Fruit fly (Drosophila melanogaster) whole organism, embryonic: ENCODE data around the gene wisp.

Experiments used
- Aef1 ChIP-seq: fragments of 200-800 bp; sonication (Bioruptor generic); IDR thresholded peaks from 3 replicates; pipeline ENCODE4 v1.3.6; 2022; ENCODE audit warnings: missing biosample characterization, missing genetic modification characterization
- CG10267 ChIP-seq: fragments of 200-800 bp; sonication (Bioruptor generic); optimal IDR thresholded peaks from 2 replicates; lab custom pipeline; 2018; ENCODE audit warnings: missing biosample characterization, mild to moderate bottlenecking, missing genetic modification characterization, moderate library complexity
- CG10431 ChIP-seq: fragments of 200-800 bp; sonication (Bioruptor generic); optimal IDR thresholded peaks from 3 replicates; lab custom pipeline; 2018; ENCODE audit warnings: missing biosample characterization, mild to moderate bottlenecking, missing genetic modification characterization
- CG10565 ChIP-seq: fragments of 200-800 bp; sonication (Bioruptor generic); optimal IDR thresholded peaks from 3 replicates; lab custom pipeline; 2016; ENCODE audit warnings: missing biosample characterization, mild to moderate bottlenecking, missing genetic modification characterization
- CG11398 ChIP-seq: fragments of 200-800 bp; sonication (Bioruptor generic); optimal IDR thresholded peaks from 2 replicates; lab custom pipeline; 2016; ENCODE audit warnings: missing biosample characterization, missing genetic modification characterization
- CG12155 ChIP-seq: fragments of 200-800 bp; sonication (Bioruptor generic); optimal IDR thresholded peaks from 3 replicates; lab custom pipeline; 2016; ENCODE audit warnings: missing biosample characterization, missing genetic modification characterization
- CG15269 ChIP-seq: fragments of 200-800 bp; sonication (Bioruptor generic); optimal IDR thresholded peaks from 2 replicates; lab custom pipeline; 2018; ENCODE audit warnings: missing biosample characterization, mild to moderate bottlenecking, missing genetic modification characterization, moderate library complexity
- CG18619 ChIP-seq: fragments of 200-800 bp; sonication (Bioruptor generic); optimal IDR thresholded peaks from 3 replicates; lab custom pipeline; 2017; ENCODE audit warnings: missing biosample characterization, mild to moderate bottlenecking, missing genetic modification characterization
- CG2120 ChIP-seq: fragments of 200-800 bp; sonication (Bioruptor generic); optimal IDR thresholded peaks from 3 replicates; lab custom pipeline; 2016; ENCODE audit warnings: missing biosample characterization, missing genetic modification characterization
- CG30431 ChIP-seq: fragments of 200-800 bp; sonication (Bioruptor generic); optimal IDR thresholded peaks from 2 replicates; lab custom pipeline; 2017; ENCODE audit warnings: missing biosample characterization, missing genetic modification characterization
- CG31224 ChIP-seq: fragments of 200-800 bp; sonication (Bioruptor generic); IDR thresholded peaks from 2 replicates; pipeline ENCODE4 v1.3.6; 2022; ENCODE audit warnings: missing biosample characterization, missing genetic modification characterization
- CG32772 ChIP-seq: fragments of 200-800 bp; sonication (Bioruptor generic); IDR thresholded peaks from 2 replicates; pipeline ENCODE4 v1.3.6; 2022; ENCODE audit warnings: missing biosample characterization, missing genetic modification characterization
- CG3838 ChIP-seq: fragments of 200-800 bp; sonication (Bioruptor generic); optimal IDR thresholded peaks from 3 replicates; lab custom pipeline; 2016; ENCODE audit warnings: missing biosample characterization, missing genetic modification characterization
- CG3847 ChIP-seq: fragments of 200-800 bp; sonication (Bioruptor generic); IDR thresholded peaks from 2 replicates; pipeline ENCODE4 v1.3.6; 2022; ENCODE audit warnings: missing biosample characterization, missing genetic modification characterization
- CG4730 ChIP-seq: fragments of 200-800 bp; sonication (Bioruptor generic); IDR thresholded peaks from 2 replicates; pipeline ENCODE4 v1.3.6; 2022; ENCODE audit warnings: missing biosample characterization, missing genetic modification characterization
- CG5180 ChIP-seq: fragments of 200-800 bp; sonication (Bioruptor generic); optimal IDR thresholded peaks from 3 replicates; lab custom pipeline; 2017; ENCODE audit warnings: missing biosample characterization, missing genetic modification characterization, mild to moderate bottlenecking, moderate library complexity, missing genetic modification reagents
- CG7786 ChIP-seq: fragments of 200-800 bp; sonication (Bioruptor generic); optimal IDR thresholded peaks from 2 replicates; lab custom pipeline; 2016; ENCODE audit warnings: missing biosample characterization, missing genetic modification characterization
- CG7839 ChIP-seq: fragments of 200-800 bp; sonication (Bioruptor generic); optimal IDR thresholded peaks from 3 replicates; lab custom pipeline; 2018; ENCODE audit warnings: missing biosample characterization, mild to moderate bottlenecking, missing genetic modification characterization, moderate library complexity
- CG7928 ChIP-seq: fragments of 200-800 bp; sonication (Bioruptor generic); optimal IDR thresholded peaks from 2 replicates; lab custom pipeline; 2017; ENCODE audit warnings: missing biosample characterization, mild to moderate bottlenecking, missing genetic modification characterization
- CG7987 ChIP-seq: fragments of 200-800 bp; sonication (Bioruptor generic); optimal IDR thresholded peaks from 2 replicates; lab custom pipeline; 2018; ENCODE audit warnings: missing biosample characterization, mild to moderate bottlenecking, missing genetic modification characterization, moderate library complexity
- CG8281 ChIP-seq: fragments of 200-800 bp; sonication (Bioruptor generic); optimal IDR thresholded peaks from 2 replicates; lab custom pipeline; 2018; ENCODE audit warnings: missing biosample characterization, mild to moderate bottlenecking, missing genetic modification characterization, moderate library complexity
- CG9876 ChIP-seq: fragments of 200-800 bp; sonication (Bioruptor generic); optimal IDR thresholded peaks from 2 replicates; lab custom pipeline; 2016; ENCODE audit warnings: missing biosample characterization, missing genetic modification characterization
- Deaf1 ChIP-seq: fragments of 200-800 bp; optimal IDR thresholded peaks from 3 replicates; lab custom pipeline; 2019; ENCODE audit warnings: missing biosample characterization, mild to moderate bottlenecking, missing genetic modification characterization, moderate library complexity
- Dll ChIP-seq: fragments of 200-800 bp; sonication (Bioruptor generic); IDR thresholded peaks from 4 replicates; pipeline ENCODE4 v1.3.6; 2022; ENCODE audit warnings: missing biosample characterization, missing genetic modification characterization; ENCODE audit not compliant: partially characterized antibody
- E2f2 ChIP-seq: fragments of 200-800 bp; sonication (Bioruptor generic); IDR thresholded peaks from 2 replicates; pipeline ENCODE4 v1.3.6; 2022; ENCODE audit warnings: missing biosample characterization, missing genetic modification characterization
- Ets97D ChIP-seq: fragments of 200-800 bp; sonication (Bioruptor generic); optimal IDR thresholded peaks from 3 replicates; lab custom pipeline; 2016; ENCODE audit warnings: missing biosample characterization, missing genetic modification characterization
- HHEX ChIP-seq: fragments of 200-800 bp; sonication (Bioruptor generic); optimal IDR thresholded peaks from 3 replicates; lab custom pipeline; 2017; ENCODE audit warnings: missing biosample characterization, mild to moderate bottlenecking, missing genetic modification characterization, missing genetic modification reagents
- Kr ChIP-seq: fragments of 200-800 bp; sonication (Bioruptor generic); optimal IDR thresholded peaks from 2 replicates; lab custom pipeline; 2017; ENCODE audit warnings: missing biosample characterization, mild to moderate bottlenecking, missing genetic modification characterization
- Neu2 ChIP-seq: fragments of 200-800 bp; sonication (Bioruptor generic); optimal IDR thresholded peaks from 3 replicates; lab custom pipeline; 2016; ENCODE audit warnings: missing biosample characterization, missing genetic modification characterization, borderline replicate concordance
- PHDP ChIP-seq: fragments of 200-800 bp; sonication (Bioruptor generic); optimal IDR thresholded peaks from 3 replicates; lab custom pipeline; 2018; ENCODE audit warnings: missing biosample characterization, mild to moderate bottlenecking, missing genetic modification characterization, moderate library complexity
- Pdp1 ChIP-seq, 2 experiments: fragments of 200-800 bp; sonication (Bioruptor generic); optimal IDR thresholded peaks; 3 replicates each; lab custom pipeline; 2016; ENCODE audit warnings: missing biosample characterization in 2 of 2, missing genetic modification characterization in 2 of 2, mild to moderate bottlenecking in 1 of 2, moderate library complexity in 1 of 2
- Sox100B ChIP-seq: fragments of 200-800 bp; sonication (Bioruptor generic); optimal IDR thresholded peaks from 3 replicates; lab custom pipeline; 2018; ENCODE audit warnings: missing biosample characterization, mild to moderate bottlenecking, missing genetic modification characterization
- Sox102F ChIP-seq: fragments of 200-800 bp; sonication (Bioruptor generic); optimal IDR thresholded peaks from 2 replicates; lab custom pipeline; 2018; ENCODE audit warnings: missing biosample characterization, mild to moderate bottlenecking, missing genetic modification characterization, moderate library complexity
- Vsx1 ChIP-seq: fragments of 200-800 bp; sonication (Bioruptor generic); optimal IDR thresholded peaks from 2 replicates; lab custom pipeline; 2017; ENCODE audit warnings: missing biosample characterization, mild to moderate bottlenecking, missing genetic modification characterization, missing genetic modification reagents
- br ChIP-seq: fragments of >200 bp; optimal IDR thresholded peaks from 2 replicates; lab custom pipeline; 2017
- cas ChIP-seq: fragments of 200-800 bp; sonication (Bioruptor generic); IDR thresholded peaks from 2 replicates; pipeline ENCODE4 v1.3.6; 2022; ENCODE audit warnings: missing biosample characterization, missing genetic modification characterization
- corto ChIP-seq: fragments of 200-800 bp; sonication (Bioruptor generic); optimal IDR thresholded peaks from 2 replicates; lab custom pipeline; 2016; ENCODE audit warnings: missing biosample characterization, mild to moderate bottlenecking, missing genetic modification characterization, moderate library complexity
- esg ChIP-seq: fragments of 200-800 bp; sonication (Bioruptor generic); conservative IDR thresholded peaks from 2 replicates; pipeline ENCODE4 v1.3.6; 2022; ENCODE audit warnings: missing biosample characterization, missing genetic modification characterization
- ewg ChIP-seq: fragments of 200-800 bp; sonication (Bioruptor generic); optimal IDR thresholded peaks from 3 replicates; lab custom pipeline; 2017; ENCODE audit warnings: mild to moderate bottlenecking, missing biosample characterization, missing genetic modification reagents, missing genetic modification characterization
- fd3F ChIP-seq: fragments of 200-800 bp; sonication (Bioruptor generic); optimal IDR thresholded peaks from 2 replicates; lab custom pipeline; 2018; ENCODE audit warnings: missing biosample characterization, mild to moderate bottlenecking, missing genetic modification characterization, moderate library complexity
- insv ChIP-seq, 2 experiments: fragments of 200-800 bp; sonication (Bioruptor generic); optimal IDR thresholded peaks; 3 replicates each; lab custom pipeline; 2016 to 2018; ENCODE audit warnings: missing biosample characterization in 2 of 2, missing genetic modification characterization in 2 of 2
- jumu ChIP-seq: fragments of 200-800 bp; sonication (Bioruptor generic); optimal IDR thresholded peaks from 3 replicates; lab custom pipeline; 2016; ENCODE audit warnings: missing biosample characterization, missing genetic modification characterization
- kay ChIP-seq: fragments of 200-800 bp; sonication (Bioruptor generic); optimal IDR thresholded peaks from 2 replicates; lab custom pipeline; 2016; ENCODE audit warnings: missing biosample characterization, missing genetic modification characterization
- kni ChIP-seq: fragments of 200-800 bp; sonication (Bioruptor generic); optimal IDR thresholded peaks from 3 replicates; lab custom pipeline; 2017; ENCODE audit warnings: mild to moderate bottlenecking, missing biosample characterization, missing genetic modification reagents, missing genetic modification characterization
- lmd ChIP-seq: fragments of 200-800 bp; sonication (Bioruptor generic); IDR thresholded peaks from 2 replicates; pipeline ENCODE4 v1.3.6; 2022; ENCODE audit warnings: missing biosample characterization, missing genetic modification characterization
- ro ChIP-seq: fragments of 200-800 bp; sonication (Bioruptor generic); IDR thresholded peaks from 2 replicates; pipeline ENCODE4 v1.3.6; 2022; ENCODE audit warnings: missing biosample characterization, missing genetic modification characterization
- so ChIP-seq: fragments of 200-800 bp; sonication (Bioruptor generic); IDR thresholded peaks from 3 replicates; pipeline ENCODE4 v1.3.6; 2022; ENCODE audit warnings: missing biosample characterization, missing genetic modification characterization
- sqz ChIP-seq: fragments of 200-800 bp; sonication (Bioruptor generic); optimal IDR thresholded peaks from 3 replicates; lab custom pipeline; 2018; ENCODE audit warnings: missing biosample characterization, mild to moderate bottlenecking, missing genetic modification characterization
- tin ChIP-seq: fragments of 200-800 bp; sonication (Bioruptor generic); optimal IDR thresholded peaks from 3 replicates; lab custom pipeline; 2016; ENCODE audit warnings: missing biosample characterization, missing genetic modification characterization
- vnd ChIP-seq: fragments of 200-800 bp; sonication (Bioruptor generic); IDR thresholded peaks from 3 replicates; pipeline ENCODE4 v1.3.6; 2022; ENCODE audit warnings: missing biosample characterization, missing genetic modification characterization; ENCODE audit not compliant: partially characterized antibody
- wdn ChIP-seq: fragments of 200-800 bp; sonication (Bioruptor generic); IDR thresholded peaks from 2 replicates; pipeline ENCODE4 v1.3.6; 2022; ENCODE audit warnings: missing biosample characterization, missing genetic modification characterization
- yki ChIP-seq: fragments of >200 bp; optimal IDR thresholded peaks from 3 replicates; lab custom pipeline; 2018

Gene wisp

DNA sequence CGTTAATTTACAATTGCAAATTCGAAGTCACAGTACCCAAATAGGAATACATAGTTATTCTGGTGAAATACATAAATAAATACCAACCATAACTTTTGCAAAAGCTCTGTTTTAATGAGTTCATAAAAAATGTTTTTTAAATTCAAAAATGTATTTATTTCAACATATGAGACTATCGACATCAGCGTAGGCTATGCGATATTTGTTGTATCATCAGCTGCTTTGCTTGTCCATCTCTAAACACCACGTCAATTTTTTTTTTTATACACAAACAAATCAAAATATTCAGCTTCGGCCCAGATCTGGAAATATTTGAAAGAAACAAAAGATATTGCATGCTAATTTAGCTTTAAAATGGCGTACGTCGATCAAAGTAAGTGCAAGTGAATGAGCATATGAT, 5.6 kb upstream of the wisp start, which contains the start of gene CG1840 (continued):
- TF ChIP-seq CG9876 (GFP tag; lab: Kevin White, UChicago): no peak
- no peak for TF ChIP-seq Kr (GFP tag; lab: Kevin White, UChicago)
- TF ChIP-seq Ets97D (GFP tag; lab: Kevin White, UChicago): peak; percentile 13
- no peak for TF ChIP-seq CG7928 (GFP tag; lab: Kevin White, UChicago)
- TF ChIP-seq corto (GFP tag; lab: Kevin White, UChicago): no peak
- TF ChIP-seq CG3838 (GFP tag; lab: Kevin White, UChicago): no peak
- TF ChIP-seq Aef1 (GFP tag; lab: Robert Waterston, UW): no peak
- TF ChIP-seq ro (GFP tag; lab: Robert Waterston, UW): no peak
- TF ChIP-seq cas: no peak
- no peak for TF ChIP-seq esg
- TF ChIP-seq sqz (GFP tag; lab: Kevin White, UChicago): peak; percentile 90
- TF ChIP-seq CG7839 (tag; lab: Kevin White, UChicago): no peak
- no peak for TF ChIP-seq fd3F (GFP tag; lab: Kevin White, UChicago)
- TF ChIP-seq CG4730: no peak
- peak; percentile 37 for TF ChIP-seq CG2120
- TF ChIP-seq CG7786 (GFP tag; lab: Kevin White, UChicago): no peak
- TF ChIP-seq HHEX (GFP tag; lab: Kevin White, UChicago): no peak
- TF ChIP-seq CG15269: no peak
- TF ChIP-seq CG30431: no peak
- TF ChIP-seq Sox102F (GFP tag; lab: Kevin White, UChicago): no peak
- TF ChIP-seq yki: no peak
- TF ChIP-seq CG3847 (GFP tag; lab: Robert Waterston, UW): peak; percentile 31; the same call in 1 of the 2 replicates
- no peak for TF ChIP-seq Sox100B
- TF ChIP-seq Pdp1 (GFP tag; optimal IDR thresholded peaks at IDR 0.05; lab: Kevin White, UChicago): peak in 1 of 2 experiments; percentile 95
- no peak for TF ChIP-seq insv (GFP tag; optimal IDR thresholded peaks at IDR 0.05; lab: Kevin White, UChicago)
- no peak for TF ChIP-seq kay (GFP tag; lab: Kevin White, UChicago)
- TF ChIP-seq br: no peak
- TF ChIP-seq jumu (GFP tag; lab: Kevin White, UChicago): no peak
- peak; percentile 81 for TF ChIP-seq Dll
- TF ChIP-seq CG31224 (GFP tag; lab: Robert Waterston, UW): no peak
- TF ChIP-seq CG10431 (GFP tag; lab: Kevin White, UChicago): no peak
- no peak for TF ChIP-seq wdn (GFP tag; lab: Robert Waterston, UW)
- peak; percentile 59; the same call in 1 of the 2 replicates for TF ChIP-seq CG32772 (GFP tag; lab: Robert Waterston, UW)
- TF ChIP-seq CG8281 (tag; lab: Kevin White, UChicago): no peak
- no peak for TF ChIP-seq CG5180 (GFP tag; lab: Kevin White, UChicago)
- peak; percentile 70 for TF ChIP-seq vnd (GFP tag; lab: Robert Waterston, UW)
- no peak for TF ChIP-seq CG11398
- no peak for TF ChIP-seq CG12155 (GFP tag; lab: Kevin White, UChicago)
- TF ChIP-seq E2f2 (GFP tag; lab: Robert Waterston, UW): 0 out of 2 replicates have a peak, but pooled peaks have one; percentile 20
- no peak for TF ChIP-seq CG18619 (GFP tag; lab: Kevin White, UChicago)
- no peak for TF ChIP-seq CG7987
- TF ChIP-seq CG10267 (tag; lab: Kevin White, UChicago): peak; percentile 44
- no peak for TF ChIP-seq Neu2 (GFP tag; lab: Kevin White, UChicago)
- TF ChIP-seq so (GFP tag; lab: Robert Waterston, UW): no peak
- no peak for TF ChIP-seq Vsx1 (GFP tag; lab: Kevin White, UChicago)
- no peak for TF ChIP-seq kni (GFP tag; lab: Kevin White, UChicago)
- no peak for TF ChIP-seq ewg (GFP tag; lab: Kevin White, UChicago)
- no peak for TF ChIP-seq lmd (GFP tag; lab: Robert Waterston, UW)
- peak; percentile 2 for TF ChIP-seq Deaf1 (tag; lab: Kevin White, UChicago)
- peak; percentile 0 for TF ChIP-seq PHDP (tag; lab: Kevin White, UChicago)
- no peak for TF ChIP-seq CG10565 (GFP tag; lab: Kevin White, UChicago)
- no peak for TF ChIP-seq tin
